Worm (Caenorhabditis elegans) whole organism, L2 larva: ENCODE results near the gene H10E21.4.

Source experiments
- aly-2 ChIP-seq: fragments of 150-350 bp; optimal IDR thresholded peaks from 2 replicates; lab custom pipeline; 2014; ENCODE audit warnings: missing biosample characterization, missing genetic modification characterization
- egl-27 ChIP-seq: sonication (generic microtip); optimal IDR thresholded peaks from 3 replicates; lab custom pipeline; 2017; ENCODE audit warnings: missing biosample characterization, missing genetic modification reagents, missing genetic modification characterization
- elt-1 ChIP-seq: fragments of 150-350 bp; optimal IDR thresholded peaks from 2 replicates; lab custom pipeline; 2014; ENCODE audit warnings: missing biosample characterization, missing genetic modification characterization
- fos-1 ChIP-seq: fragments of 150-350 bp; optimal IDR thresholded peaks from 2 replicates; lab custom pipeline; 2014; ENCODE audit warnings: missing biosample characterization, missing genetic modification characterization
- lsy-2 ChIP-seq, 2 experiments: fragments of 150-350 bp in 1 of 2; sonication (generic microtip) in 1 of 2; optimal IDR thresholded peaks; 2 replicates each; lab custom pipeline; 2014 to 2017; ENCODE audit warnings: missing biosample characterization in 2 of 2, missing genetic modification characterization in 2 of 2
- snpc-4 ChIP-seq: fragments of 150-350 bp; optimal IDR thresholded peaks from 2 replicates; lab custom pipeline; 2014; ENCODE audit warnings: missing biosample characterization, missing genetic modification characterization

- no peak for TF ChIP-seq aly-2 (tag; lab: Kevin White, UChicago)
- TF ChIP-seq elt-1 (tag; lab: Kevin White, UChicago) = no peak
- no peak for TF ChIP-seq snpc-4 (tag; lab: Kevin White, UChicago)
- TF ChIP-seq fos-1 (tag; lab: Kevin White, UChicago) = no peak
- TF ChIP-seq egl-27 (tag; lab: Kevin White, UChicago) = no peak
- TF ChIP-seq lsy-2 (tag; optimal IDR thresholded peaks at IDR 0.05; lab: Kevin White, UChicago) = peak in 1 of 2 experiments; percentile 44
Measured at ce11 chrIII:67025-67424, 47.5 kb upstream of the H10E21.4 start.
